Fruit fly (Drosophila melanogaster) whole organism, embryonic: Measurements from ENCODE around the gene CG34425.

Experiments
- Atf6 ChIP-seq: fragments of 200-800 bp; sonication (Bioruptor generic); IDR thresholded peaks from 2 replicates; pipeline ENCODE4 v1.3.6; 2022; ENCODE audit warnings: missing biosample characterization, missing genetic modification characterization
- Bgb ChIP-seq: fragments of 200-800 bp; sonication (Bioruptor generic); IDR thresholded peaks from 2 replicates; pipeline ENCODE4 v1.3.6; 2022; ENCODE audit warnings: missing biosample characterization, missing genetic modification characterization; ENCODE audit not compliant: partially characterized antibody
- BtbVII ChIP-seq: fragments of 200-800 bp; sonication (Bioruptor generic); optimal IDR thresholded peaks from 3 replicates; lab custom pipeline; 2017; ENCODE audit warnings: missing biosample characterization, mild to moderate bottlenecking, missing genetic modification characterization
- CG10462 ChIP-seq: fragments of 200-800 bp; sonication (Bioruptor generic); optimal IDR thresholded peaks from 2 replicates; lab custom pipeline; 2016; ENCODE audit warnings: missing biosample characterization, missing genetic modification characterization
- CG13894 ChIP-seq: fragments of 200-800 bp; sonication (Bioruptor generic); optimal IDR thresholded peaks from 3 replicates; lab custom pipeline; 2018; ENCODE audit warnings: missing biosample characterization, mild to moderate bottlenecking, missing genetic modification characterization, moderate library complexity
- CG14441 ChIP-seq: fragments of 200-800 bp; sonication (Bioruptor generic); IDR thresholded peaks from 2 replicates; pipeline ENCODE4 v1.3.6; 2022; ENCODE audit warnings: missing biosample characterization, missing genetic modification characterization
- CG15073 ChIP-seq: fragments of 200-800 bp; sonication (Bioruptor generic); optimal IDR thresholded peaks from 2 replicates; lab custom pipeline; 2016; ENCODE audit warnings: missing biosample characterization, missing genetic modification characterization
- CG1647 ChIP-seq: fragments of 200-800 bp; sonication (Bioruptor generic); optimal IDR thresholded peaks from 3 replicates; lab custom pipeline; 2016; ENCODE audit warnings: missing biosample characterization, missing genetic modification characterization
- CG16779 ChIP-seq: fragments of 200-800 bp; sonication (Bioruptor generic); IDR thresholded peaks from 2 replicates; pipeline ENCODE4 v1.3.6; 2022; ENCODE audit warnings: missing biosample characterization, missing genetic modification characterization
- CG16815 ChIP-seq: fragments of 200-800 bp; sonication (Bioruptor generic); optimal IDR thresholded peaks from 3 replicates; lab custom pipeline; 2017; ENCODE audit warnings: missing biosample characterization, mild to moderate bottlenecking, missing genetic modification characterization
- CG17359 ChIP-seq: fragments of 200-800 bp; sonication (Bioruptor generic); optimal IDR thresholded peaks from 3 replicates; lab custom pipeline; 2018; ENCODE audit warnings: missing biosample characterization, mild to moderate bottlenecking, missing genetic modification characterization, moderate library complexity
- CG17361 ChIP-seq: fragments of 200-800 bp; sonication (Bioruptor generic); IDR thresholded peaks from 3 replicates; pipeline ENCODE4 v1.3.6; 2022; ENCODE audit warnings: missing biosample characterization, missing genetic modification characterization
- CG17385 ChIP-seq: fragments of 200-800 bp; sonication (Bioruptor generic); optimal IDR thresholded peaks from 3 replicates; lab custom pipeline; 2018; ENCODE audit warnings: missing biosample characterization, mild to moderate bottlenecking, missing genetic modification characterization
- CG2199 ChIP-seq: fragments of 200-800 bp; sonication (Bioruptor generic); IDR thresholded peaks from 3 replicates; pipeline ENCODE4 v1.3.6; 2022; ENCODE audit warnings: missing biosample characterization, missing genetic modification characterization
- CG5180 ChIP-seq: fragments of 200-800 bp; sonication (Bioruptor generic); optimal IDR thresholded peaks from 3 replicates; lab custom pipeline; 2017; ENCODE audit warnings: missing biosample characterization, missing genetic modification characterization, mild to moderate bottlenecking, moderate library complexity, missing genetic modification reagents
- CG8281 ChIP-seq: fragments of 200-800 bp; sonication (Bioruptor generic); optimal IDR thresholded peaks from 2 replicates; lab custom pipeline; 2018; ENCODE audit warnings: missing biosample characterization, mild to moderate bottlenecking, missing genetic modification characterization, moderate library complexity
- CG8290 ChIP-seq, 3 experiments: fragments of 200-800 bp; sonication (Bioruptor generic); optimal IDR thresholded peaks; 2 replicates each; lab custom pipeline; 2016 to 2019; ENCODE audit warnings: missing biosample characterization in 3 of 3, missing genetic modification characterization in 3 of 3, mild to moderate bottlenecking in 2 of 3, moderate library complexity in 1 of 3
- CG8388 ChIP-seq: fragments of 200-800 bp; sonication (Bioruptor generic); optimal IDR thresholded peaks from 2 replicates; lab custom pipeline; 2019; ENCODE audit warnings: missing biosample characterization, mild to moderate bottlenecking, missing genetic modification characterization, moderate library complexity
- CG9876 ChIP-seq: fragments of 200-800 bp; sonication (Bioruptor generic); optimal IDR thresholded peaks from 2 replicates; lab custom pipeline; 2016; ENCODE audit warnings: missing biosample characterization, missing genetic modification characterization
- CG9932 ChIP-seq: fragments of 200-800 bp; sonication (Bioruptor generic); IDR thresholded peaks from 2 replicates; pipeline ENCODE4 v1.3.6; 2022; ENCODE audit warnings: missing biosample characterization, missing genetic modification characterization
- D19A ChIP-seq: fragments of 200-800 bp; optimal IDR thresholded peaks from 3 replicates; lab custom pipeline; 2019; ENCODE audit warnings: missing biosample characterization, mild to moderate bottlenecking, missing genetic modification characterization, moderate library complexity
- Dfd ChIP-seq, 2 experiments: fragments of >200 bp; optimal IDR thresholded peaks; 2 replicates each; lab custom pipeline; 2017; ENCODE audit warnings: missing biosample characterization in 2 of 2, missing genetic modification characterization in 2 of 2
- Dip3 ChIP-seq: fragments of 200-800 bp; sonication (Bioruptor generic); optimal IDR thresholded peaks from 3 replicates; lab custom pipeline; 2016; ENCODE audit warnings: missing biosample characterization, missing genetic modification characterization
- E2f2 ChIP-seq: fragments of 200-800 bp; sonication (Bioruptor generic); IDR thresholded peaks from 2 replicates; pipeline ENCODE4 v1.3.6; 2022; ENCODE audit warnings: missing biosample characterization, missing genetic modification characterization
- Hr78 ChIP-seq, 2 experiments: fragments of 200-800 bp in 1 of 2; fragments of >200 bp in 1 of 2; sonication (Bioruptor generic) in 1 of 2; optimal IDR thresholded peaks; 2 replicates each; lab custom pipeline; 2017 to 2019; ENCODE audit warnings: missing biosample characterization in 2 of 2, missing genetic modification characterization in 2 of 2, mild to moderate bottlenecking in 1 of 2, moderate library complexity in 1 of 2
- Sox100B ChIP-seq: fragments of 200-800 bp; sonication (Bioruptor generic); optimal IDR thresholded peaks from 3 replicates; lab custom pipeline; 2018; ENCODE audit warnings: missing biosample characterization, mild to moderate bottlenecking, missing genetic modification characterization
- Taf1 ChIP-seq: fragments of 200-800 bp; sonication (Bioruptor generic); IDR thresholded peaks from 2 replicates; pipeline ENCODE4 v1.3.6; 2022; ENCODE audit warnings: missing biosample characterization, missing genetic modification characterization
- Tbp ChIP-seq: fragments of >200 bp; optimal IDR thresholded peaks from 2 replicates; lab custom pipeline; 2018; ENCODE audit warnings: missing biosample characterization, missing genetic modification characterization
- Usf ChIP-seq: fragments of 200-800 bp; sonication (Bioruptor generic); optimal IDR thresholded peaks from 2 replicates; lab custom pipeline; 2017; ENCODE audit warnings: missing genotype, missing biosample characterization, missing genetic modification characterization
- ase ChIP-seq: fragments of 200-800 bp; sonication (Bioruptor generic); IDR thresholded peaks from 3 replicates; pipeline ENCODE4 v1.3.6; 2022; ENCODE audit warnings: missing biosample characterization, missing genetic modification characterization
- ash1 ChIP-seq: fragments of 200-800 bp; sonication (Bioruptor generic); optimal IDR thresholded peaks from 2 replicates; lab custom pipeline; 2018; ENCODE audit warnings: missing biosample characterization, mild to moderate bottlenecking, missing genetic modification characterization
- cwo ChIP-seq: fragments of 200-800 bp; sonication (Bioruptor generic); optimal IDR thresholded peaks from 3 replicates; lab custom pipeline; 2017; ENCODE audit warnings: missing biosample characterization, missing genetic modification characterization, mild to moderate bottlenecking, moderate library complexity, missing genetic modification reagents
- disco-r ChIP-seq: fragments of 200-800 bp; sonication (Bioruptor generic); optimal IDR thresholded peaks from 2 replicates; lab custom pipeline; 2016; ENCODE audit warnings: missing biosample characterization, missing genetic modification characterization
- dmrt99B ChIP-seq: fragments of 200-800 bp; sonication (Bioruptor generic); optimal IDR thresholded peaks from 2 replicates; lab custom pipeline; 2018; ENCODE audit warnings: missing biosample characterization, mild to moderate bottlenecking, missing genetic modification characterization, moderate library complexity
- fd3F ChIP-seq: fragments of 200-800 bp; sonication (Bioruptor generic); optimal IDR thresholded peaks from 2 replicates; lab custom pipeline; 2018; ENCODE audit warnings: missing biosample characterization, mild to moderate bottlenecking, missing genetic modification characterization, moderate library complexity
- gem ChIP-seq: fragments of 200-800 bp; sonication (Bioruptor generic); optimal IDR thresholded peaks from 2 replicates; lab custom pipeline; 2019; ENCODE audit warnings: missing biosample characterization, mild to moderate bottlenecking, missing genetic modification characterization, moderate library complexity
- ham ChIP-seq: fragments of 200-800 bp; sonication (Bioruptor generic); IDR thresholded peaks from 2 replicates; pipeline ENCODE4 v1.3.6; 2022; ENCODE audit warnings: missing biosample characterization, missing genetic modification characterization
- hbn ChIP-seq: fragments of 200-800 bp; sonication (Bioruptor generic); IDR thresholded peaks from 2 replicates; pipeline ENCODE4 v1.3.6; 2022; ENCODE audit warnings: missing biosample characterization, missing genetic modification characterization; ENCODE audit not compliant: partially characterized antibody
- hth ChIP-seq: fragments of >200 bp; optimal IDR thresholded peaks from 2 replicates; lab custom pipeline; 2017; ENCODE audit warnings: inconsistent platforms
- nom ChIP-seq: fragments of 200-800 bp; sonication (Bioruptor generic); optimal IDR thresholded peaks from 2 replicates; lab custom pipeline; 2017; ENCODE audit warnings: missing biosample characterization, missing genetic modification characterization, mild to moderate bottlenecking, moderate library complexity, missing genetic modification reagents
- pan ChIP-seq, 4 experiments: fragments of >200 bp in 3 of 4; fragments of 200-800 bp in 1 of 4; sonication (Bioruptor generic) in 1 of 4; optimal IDR thresholded peaks in 3 of 4; IDR thresholded peaks in 1 of 4; 2 replicates each; pipeline versions ENCODE4 v1.3.6 to Lab custom; 2017 to 2022; ENCODE audit warnings: missing biosample characterization in 2 of 4, missing genetic modification characterization in 2 of 4, mixed read lengths in 1 of 4
- pfk ChIP-seq: fragments of 200-800 bp; sonication (Bioruptor generic); optimal IDR thresholded peaks from 2 replicates; lab custom pipeline; 2018; ENCODE audit warnings: missing biosample characterization, mild to moderate bottlenecking, missing genetic modification characterization, moderate library complexity
- pros ChIP-seq: fragments of 200-800 bp; sonication (Bioruptor generic); optimal IDR thresholded peaks from 3 replicates; lab custom pipeline; 2019; ENCODE audit warnings: missing biosample characterization, mild to moderate bottlenecking, missing genetic modification characterization, moderate library complexity
- tin ChIP-seq: fragments of 200-800 bp; sonication (Bioruptor generic); optimal IDR thresholded peaks from 3 replicates; lab custom pipeline; 2016; ENCODE audit warnings: missing biosample characterization, missing genetic modification characterization
- wor ChIP-seq: fragments of 200-800 bp; sonication (Bioruptor generic); IDR thresholded peaks from 2 replicates; pipeline ENCODE4 v1.3.6; 2022; ENCODE audit warnings: missing biosample characterization, missing genetic modification characterization
- z ChIP-seq: fragments of 200-800 bp; sonication (Bioruptor generic); IDR thresholded peaks from 3 replicates; pipeline ENCODE4 v1.3.6; 2022; ENCODE audit warnings: missing biosample characterization, missing genetic modification characterization
- zen2 ChIP-seq: fragments of 200-800 bp; sonication (Bioruptor generic); IDR thresholded peaks from 3 replicates; pipeline ENCODE4 v1.3.6; 2022; ENCODE audit warnings: missing biosample characterization, missing genetic modification characterization; ENCODE audit not compliant: partially characterized antibody

Gene CG34425

dm6 chr3R:4541056-4541455 lies 34.9 kb upstream of the CG34425 start, which contains the start of gene Mur82C:
Gene Mur82C, plus strand, starts transcription at chr3R:4541356.
- TF ChIP-seq BtbVII (GFP tag; lab: Kevin White, UChicago), result no peak
- TF ChIP-seq ash1 (GFP tag; lab: Kevin White, UChicago), result no peak
- TF ChIP-seq pfk (GFP tag; lab: Kevin White, UChicago), result no peak
- TF ChIP-seq Taf1 (GFP tag; lab: Robert Waterston, UW), result no peak
- no peak for TF ChIP-seq Atf6
- TF ChIP-seq hth (lab: Kevin White, UChicago), result no peak
- TF ChIP-seq Usf (GFP tag; lab: Kevin White, UChicago), result no peak
- no peak for TF ChIP-seq Bgb
- TF ChIP-seq CG8388 (GFP tag; lab: Kevin White, UChicago), result no peak
- no peak for TF ChIP-seq disco-r (GFP tag; lab: Kevin White, UChicago)
- TF ChIP-seq CG16779 (GFP tag; lab: Robert Waterston, UW), result no peak
- TF ChIP-seq CG5180 (GFP tag; lab: Kevin White, UChicago), result no peak
- TF ChIP-seq CG14441, result no peak
- TF ChIP-seq cwo, result no peak
- no peak for TF ChIP-seq nom (GFP tag; lab: Kevin White, UChicago)
- no peak for TF ChIP-seq Dip3
- TF ChIP-seq CG1647 (GFP tag; lab: Kevin White, UChicago), result no peak

- TF ChIP-seq wor (GFP tag; lab: Robert Waterston, UW) (no peak), z (GFP tag; lab: Robert Waterston, UW) (peak; percentile 91), pan (optimal IDR thresholded peaks at IDR 0.05; lab: Kevin White, UChicago) (no peak), pan (GFP tag; optimal IDR thresholded peaks at IDR 0.05 in 1 of 2, IDR thresholded peaks at IDR 0.05 in 1 of 2) (no peak), CG2199 (0 out of 3 replicates have a peak, but pooled peaks have one; percentile 42), CG8281 (tag; lab: Kevin White, UChicago) (peak; percentile 19), CG9932 (GFP tag; lab: Robert Waterston, UW) (no peak), zen2 (GFP tag; lab: Robert Waterston, UW) (no peak)
These were observed 24.8 kb upstream of the CG34425 start for dm6 chr3R:4530972-4531371.

dm6 chr3R:4524144-4524784 lies 18.1 kb upstream of the CG34425 start:
- TF ChIP-seq CG10462 (GFP tag; lab: Kevin White, UChicago) (no peak), Tbp (GFP tag; lab: Kevin White, UChicago) (no peak), CG15073 (GFP tag; lab: Kevin White, UChicago) (no peak), Hr78 (GFP tag; optimal IDR thresholded peaks at IDR 0.05; lab: Kevin White, UChicago) (no peak), Sox100B (GFP tag; lab: Kevin White, UChicago) (peak; percentile 16), Dfd (GFP tag; optimal IDR thresholded peaks at IDR 0.05; lab: Kevin White, UChicago) (no peak), E2f2 (GFP tag; lab: Robert Waterston, UW) (no peak), CG8290 (GFP tag; optimal IDR thresholded peaks at IDR 0.05; lab: Kevin White, UChicago) (no peak), CG8290 (tag; optimal IDR thresholded peaks at IDR 0.05; lab: Kevin White, UChicago) (no peak), dmrt99B (tag; lab: Kevin White, UChicago) (peak; percentile 6), CG9876 (GFP tag; lab: Kevin White, UChicago) (no peak), pros (GFP tag; lab: Kevin White, UChicago) (peak; percentile 92), gem (tag; lab: Kevin White, UChicago) (peak; percentile 20), nom (GFP tag; lab: Kevin White, UChicago) (no peak), fd3F (no peak), ham (GFP tag; lab: Robert Waterston, UW) (no peak), tin (GFP tag; lab: Kevin White, UChicago) (no peak), CG16815 (GFP tag; lab: Kevin White, UChicago) (no peak), hbn (GFP tag; lab: Robert Waterston, UW) (no peak), ase (no peak), Usf (GFP tag; lab: Kevin White, UChicago) (no peak), D19A (tag; lab: Kevin White, UChicago) (peak; percentile 97), CG17385 (GFP tag; lab: Kevin White, UChicago) (peak; percentile 11), CG17359 (tag; lab: Kevin White, UChicago) (no peak), CG17361 (no peak), CG13894 (tag; lab: Kevin White, UChicago) (peak; percentile 38)
